Worm (Caenorhabditis elegans): ENCODE data around the gene C46C2.5.

DNA sequence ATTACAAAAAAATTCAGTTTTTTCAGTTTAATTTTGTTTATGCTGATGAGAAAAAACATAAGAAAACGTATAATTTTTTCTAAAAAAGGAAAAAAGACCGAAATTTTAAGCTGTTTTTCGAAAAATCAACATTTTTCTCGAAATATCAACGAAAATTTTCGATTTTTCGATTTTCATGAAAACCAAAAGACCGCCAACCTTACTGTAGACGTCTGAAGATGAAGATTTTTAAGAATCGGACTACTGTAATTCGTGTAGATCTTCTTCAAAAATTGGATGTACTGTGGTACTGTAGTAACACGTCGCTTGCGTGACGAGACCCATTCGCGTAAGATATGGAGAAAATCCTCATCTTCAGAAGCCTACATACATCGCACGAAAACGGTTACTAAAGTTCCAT is 18.4 kb upstream of the C46C2.5 start:
- TF ChIP-seq ama-1 (optimal IDR thresholded peaks at IDR 0.05) (no peak), sea-1 (GFP tag; conservative IDR thresholded peaks at IDR 0.05) (no peak), flt-1 (GFP tag; IDR thresholded peaks at IDR 0.05) (no peak)
